Fruit fly (Drosophila melanogaster) whole organism, embryonic: ENCODE measurements around the gene Gnpat.
A peak's percentile ranks its signal among the peaks of the same experiment; 100 is the strongest.

Source experiments
- Atf6 ChIP-seq: fragments of 200-800 bp; sonication (Bioruptor generic); IDR thresholded peaks from 2 replicates; pipeline ENCODE4 v1.3.6; 2022; ENCODE audit warnings: missing biosample characterization, missing genetic modification characterization
- Blimp-1 ChIP-seq: fragments of 200-800 bp; sonication (Bioruptor generic); optimal IDR thresholded peaks from 3 replicates; lab custom pipeline; 2018; ENCODE audit warnings: missing biosample characterization, missing genetic modification characterization, mild to moderate bottlenecking, moderate library complexity, missing genetic modification reagents
- BtbVII ChIP-seq: fragments of 200-800 bp; sonication (Bioruptor generic); optimal IDR thresholded peaks from 3 replicates; lab custom pipeline; 2017; ENCODE audit warnings: missing biosample characterization, mild to moderate bottlenecking, missing genetic modification characterization
- CG10274 ChIP-seq: fragments of 200-800 bp; sonication (Bioruptor generic); optimal IDR thresholded peaks from 3 replicates; lab custom pipeline; 2017; ENCODE audit warnings: missing biosample characterization, mild to moderate bottlenecking, missing genetic modification characterization
- CG10431 ChIP-seq: fragments of 200-800 bp; sonication (Bioruptor generic); optimal IDR thresholded peaks from 3 replicates; lab custom pipeline; 2018; ENCODE audit warnings: missing biosample characterization, mild to moderate bottlenecking, missing genetic modification characterization
- CG10654 ChIP-seq: fragments of 200-800 bp; sonication (Bioruptor generic); optimal IDR thresholded peaks from 2 replicates; lab custom pipeline; 2016; ENCODE audit warnings: missing biosample characterization, missing genetic modification characterization
- CG10959 ChIP-seq: fragments of 200-800 bp; sonication (Bioruptor generic); IDR thresholded peaks from 2 replicates; pipeline ENCODE4 v1.3.6; 2022; ENCODE audit warnings: missing biosample characterization, missing genetic modification characterization
- CG11085 ChIP-seq: fragments of 200-800 bp; sonication (Bioruptor generic); IDR thresholded peaks from 2 replicates; pipeline ENCODE4 v1.3.6; 2022; ENCODE audit warnings: missing biosample characterization, missing genetic modification characterization
- CG12155 ChIP-seq: fragments of 200-800 bp; sonication (Bioruptor generic); optimal IDR thresholded peaks from 3 replicates; lab custom pipeline; 2016; ENCODE audit warnings: missing biosample characterization, missing genetic modification characterization
- CG12219 ChIP-seq: fragments of 200-800 bp; sonication (Bioruptor generic); optimal IDR thresholded peaks from 3 replicates; lab custom pipeline; 2018; ENCODE audit warnings: missing biosample characterization, mild to moderate bottlenecking, missing genetic modification characterization
- CG12236 ChIP-seq: fragments of 200-800 bp; sonication (Bioruptor generic); optimal IDR thresholded peaks from 2 replicates; lab custom pipeline; 2016; ENCODE audit warnings: missing biosample characterization, missing genetic modification characterization
- CG1233 ChIP-seq: fragments of 200-800 bp; sonication (Bioruptor generic); optimal IDR thresholded peaks from 4 replicates; lab custom pipeline; 2018; ENCODE audit warnings: missing biosample characterization, mild to moderate bottlenecking, missing genetic modification characterization
- CG13123 ChIP-seq: fragments of 200-800 bp; sonication (Bioruptor generic); optimal IDR thresholded peaks from 2 replicates; lab custom pipeline; 2016; ENCODE audit warnings: missing biosample characterization, missing genetic modification characterization
- CG13287 ChIP-seq: fragments of 200-800 bp; sonication (Bioruptor generic); IDR thresholded peaks from 2 replicates; pipeline ENCODE4 v1.3.6; 2022; ENCODE audit warnings: missing biosample characterization, missing genetic modification characterization; ENCODE audit not compliant: partially characterized antibody
- CG14860 ChIP-seq: fragments of 200-800 bp; sonication (Bioruptor generic); IDR thresholded peaks from 3 replicates; pipeline ENCODE4 v1.3.6; 2022; ENCODE audit warnings: missing biosample characterization, missing genetic modification characterization; ENCODE audit not compliant: partially characterized antibody
- CG16815 ChIP-seq: fragments of 200-800 bp; sonication (Bioruptor generic); optimal IDR thresholded peaks from 3 replicates; lab custom pipeline; 2017; ENCODE audit warnings: missing biosample characterization, mild to moderate bottlenecking, missing genetic modification characterization
- CG17186 ChIP-seq: fragments of 200-800 bp; sonication (Bioruptor generic); optimal IDR thresholded peaks from 3 replicates; lab custom pipeline; 2017; ENCODE audit warnings: missing biosample characterization, missing genetic modification reagents, missing genetic modification characterization
- CG17328 ChIP-seq: fragments of 200-800 bp; sonication (Bioruptor generic); IDR thresholded peaks from 2 replicates; pipeline ENCODE4 v1.3.6; 2022; ENCODE audit warnings: missing biosample characterization, missing genetic modification characterization
- CG2129 ChIP-seq: fragments of 200-800 bp; sonication (Bioruptor generic); IDR thresholded peaks from 2 replicates; pipeline ENCODE4 v1.3.6; 2022; ENCODE audit warnings: missing biosample characterization, missing genetic modification characterization; ENCODE audit not compliant: partially characterized antibody
- CG2889 ChIP-seq: fragments of 200-800 bp; sonication (Bioruptor generic); IDR thresholded peaks from 3 replicates; pipeline ENCODE4 v1.3.6; 2022; ENCODE audit warnings: missing biosample characterization, missing genetic modification characterization
- CG34376 ChIP-seq: fragments of 200-800 bp; sonication (Bioruptor generic); optimal IDR thresholded peaks from 2 replicates; lab custom pipeline; 2018; ENCODE audit warnings: missing biosample characterization, mild to moderate bottlenecking, missing genetic modification characterization
- CG3847 ChIP-seq: fragments of 200-800 bp; sonication (Bioruptor generic); IDR thresholded peaks from 2 replicates; pipeline ENCODE4 v1.3.6; 2022; ENCODE audit warnings: missing biosample characterization, missing genetic modification characterization
- CG43689 ChIP-seq: fragments of 200-800 bp; sonication (Bioruptor generic); IDR thresholded peaks from 2 replicates; pipeline ENCODE4 v1.3.6; 2022; ENCODE audit warnings: missing biosample characterization, missing genetic modification characterization
- CG7357 ChIP-seq: fragments of 200-800 bp; sonication (Bioruptor generic); IDR thresholded peaks from 3 replicates; pipeline ENCODE4 v1.3.6; 2022; ENCODE audit warnings: missing biosample characterization, missing genetic modification characterization
- CG7745 ChIP-seq: fragments of 200-800 bp; sonication (Bioruptor generic); optimal IDR thresholded peaks from 2 replicates; lab custom pipeline; 2018; ENCODE audit warnings: missing biosample characterization, mild to moderate bottlenecking, missing genetic modification characterization, moderate library complexity
- CG8478 ChIP-seq: fragments of >200 bp; optimal IDR thresholded peaks from 2 replicates; lab custom pipeline; 2018
- CG9609 ChIP-seq: fragments of 200-800 bp; sonication (Bioruptor generic); optimal IDR thresholded peaks from 3 replicates; lab custom pipeline; 2016; ENCODE audit warnings: missing biosample characterization, missing genetic modification characterization
- CG9876 ChIP-seq: fragments of 200-800 bp; sonication (Bioruptor generic); optimal IDR thresholded peaks from 2 replicates; lab custom pipeline; 2016; ENCODE audit warnings: missing biosample characterization, missing genetic modification characterization
- D ChIP-seq, 2 experiments: fragments of 200-800 bp in 1 of 2; fragments of >200 bp in 1 of 2; sonication (Bioruptor generic) in 1 of 2; optimal IDR thresholded peaks; 2 replicates in 1 of 2; 3 replicates in 1 of 2; lab custom pipeline; 2017; ENCODE audit warnings: mild to moderate bottlenecking in 1 of 2, missing biosample characterization in 1 of 2, missing genetic modification characterization in 1 of 2, missing genetic modification reagents in 1 of 2
- D19A ChIP-seq: fragments of 200-800 bp; optimal IDR thresholded peaks from 3 replicates; lab custom pipeline; 2019; ENCODE audit warnings: missing biosample characterization, mild to moderate bottlenecking, missing genetic modification characterization, moderate library complexity
- Doc2 ChIP-seq: fragments of 200-800 bp; sonication (Bioruptor generic); IDR thresholded peaks from 2 replicates; pipeline ENCODE4 v1.3.6; 2022; ENCODE audit warnings: missing biosample characterization, missing genetic modification characterization
- E2f2 ChIP-seq: fragments of 200-800 bp; sonication (Bioruptor generic); IDR thresholded peaks from 2 replicates; pipeline ENCODE4 v1.3.6; 2022; ENCODE audit warnings: missing biosample characterization, missing genetic modification characterization
- Eip74EF ChIP-seq, 2 experiments: fragments of 200-800 bp in 1 of 2; fragments of >200 bp in 1 of 2; sonication (Bioruptor generic) in 1 of 2; optimal IDR thresholded peaks; 2 replicates each; lab custom pipeline; 2017 to 2019; ENCODE audit warnings: missing biosample characterization in 2 of 2, missing genetic modification characterization in 2 of 2, mild to moderate bottlenecking in 1 of 2, moderate library complexity in 1 of 2
- Ets65A ChIP-seq: fragments of 200-800 bp; sonication (Bioruptor generic); peaks from one replicate; lab custom pipeline; 2016; ENCODE audit warnings: missing biosample characterization, missing genetic modification characterization
- Ets97D ChIP-seq: fragments of 200-800 bp; sonication (Bioruptor generic); optimal IDR thresholded peaks from 3 replicates; lab custom pipeline; 2016; ENCODE audit warnings: missing biosample characterization, missing genetic modification characterization
- HHEX ChIP-seq: fragments of 200-800 bp; sonication (Bioruptor generic); optimal IDR thresholded peaks from 3 replicates; lab custom pipeline; 2017; ENCODE audit warnings: missing biosample characterization, mild to moderate bottlenecking, missing genetic modification characterization, missing genetic modification reagents
- Mes4 ChIP-seq: fragments of 200-800 bp; sonication (Bioruptor generic); optimal IDR thresholded peaks from 2 replicates; lab custom pipeline; 2016; ENCODE audit warnings: missing biosample characterization, missing genetic modification characterization
- NK7.1 ChIP-seq: fragments of 200-800 bp; sonication (Bioruptor generic); optimal IDR thresholded peaks from 3 replicates; lab custom pipeline; 2016; ENCODE audit warnings: missing biosample characterization, missing genetic modification characterization
- Nf-YB ChIP-seq: fragments of 200-800 bp; sonication (Bioruptor generic); optimal IDR thresholded peaks from 3 replicates; lab custom pipeline; 2019; ENCODE audit warnings: missing biosample characterization, mild to moderate bottlenecking, missing genetic modification characterization, moderate library complexity
- Optix ChIP-seq: fragments of 200-800 bp; sonication (Bioruptor generic); IDR thresholded peaks from 3 replicates; pipeline ENCODE4 v1.3.6; 2022; ENCODE audit warnings: missing biosample characterization, missing genetic modification characterization
- Sry-β ChIP-seq: fragments of 200-800 bp; sonication (Bioruptor generic); optimal IDR thresholded peaks from 2 replicates; lab custom pipeline; 2018; ENCODE audit warnings: missing biosample characterization, mild to moderate bottlenecking, missing genetic modification characterization, moderate library complexity
- Ssrp ChIP-seq: fragments of 200-800 bp; sonication (Bioruptor generic); optimal IDR thresholded peaks from 2 replicates; lab custom pipeline; 2018; ENCODE audit warnings: missing biosample characterization, mild to moderate bottlenecking, missing genetic modification characterization, moderate library complexity
- eve ChIP-seq, 2 experiments: fragments of >200 bp; optimal IDR thresholded peaks; 2 replicates each; lab custom pipeline; 2017; ENCODE audit warnings: missing biosample characterization in 2 of 2, missing genetic modification characterization in 2 of 2
- fd96Cb ChIP-seq: fragments of 200-800 bp; sonication (Bioruptor generic); optimal IDR thresholded peaks from 2 replicates; lab custom pipeline; 2018; ENCODE audit warnings: missing biosample characterization, mild to moderate bottlenecking, missing genetic modification characterization, moderate library complexity
- hth ChIP-seq: fragments of >200 bp; optimal IDR thresholded peaks from 2 replicates; lab custom pipeline; 2017; ENCODE audit warnings: inconsistent platforms
- maf-S ChIP-seq: fragments of 200-800 bp; sonication (Bioruptor generic); optimal IDR thresholded peaks from 2 replicates; lab custom pipeline; 2016; ENCODE audit warnings: missing biosample characterization, missing genetic modification characterization
- nmo ChIP-seq: fragments of 200-800 bp; sonication (Bioruptor generic); optimal IDR thresholded peaks from 2 replicates; lab custom pipeline; 2018; ENCODE audit warnings: missing biosample characterization, mild to moderate bottlenecking, missing genetic modification characterization, moderate library complexity
- prd ChIP-seq, 3 experiments: fragments of >200 bp in 2 of 3; fragments of 200-800 bp in 1 of 3; sonication (Bioruptor generic) in 1 of 3; optimal IDR thresholded peaks in 2 of 3; IDR thresholded peaks in 1 of 3; 2 replicates in 2 of 3; 3 replicates in 1 of 3; pipeline versions ENCODE4 v1.3.6 to Lab custom; 2017 to 2022; ENCODE audit warnings: missing biosample characterization in 1 of 3, missing genetic modification characterization in 1 of 3
- seq ChIP-seq: fragments of 200-800 bp; sonication (Bioruptor generic); IDR thresholded peaks from 2 replicates; pipeline ENCODE4 v1.3.6; 2022; ENCODE audit warnings: missing biosample characterization, missing genetic modification characterization
- slbo ChIP-seq: fragments of 200-800 bp; sonication (Bioruptor generic); IDR thresholded peaks from 2 replicates; pipeline ENCODE4 v1.3.6; 2022; ENCODE audit warnings: missing biosample characterization, missing genetic modification characterization

The Gnpat gene

dm6 chr3R:25453150-25453680, 37.5 kb downstream of the Gnpat start (continued):
- TF ChIP-seq CG14860 (GFP tag; lab: Robert Waterston, UW) (no peak), CG12155 (no peak), CG17328 (GFP tag; lab: Robert Waterston, UW) (no peak), slbo (GFP tag; lab: Robert Waterston, UW) (no peak), CG9876 (GFP tag; lab: Kevin White, UChicago) (no peak), Ssrp (tag; lab: Kevin White, UChicago) (no peak), CG9609 (GFP tag; lab: Kevin White, UChicago) (no peak), CG17186 (GFP tag; lab: Kevin White, UChicago) (no peak), eve (GFP tag; optimal IDR thresholded peaks at IDR 0.05; lab: Kevin White, UChicago) (no peak), HHEX (GFP tag; lab: Kevin White, UChicago) (peak; percentile 56), fd96Cb (tag; lab: Kevin White, UChicago) (no peak), CG12236 (GFP tag; lab: Kevin White, UChicago) (peak; percentile 47), D19A (tag; lab: Kevin White, UChicago) (peak; percentile 47), CG10959 (no peak), CG2889 (GFP tag; lab: Robert Waterston, UW) (no peak), Doc2 (GFP tag; lab: Robert Waterston, UW) (no peak), Eip74EF (GFP tag; optimal IDR thresholded peaks at IDR 0.05; lab: Kevin White, UChicago) (peak in 1 of 2 experiments; percentile 71), CG7357 (GFP tag; lab: Robert Waterston, UW) (no peak), seq (GFP tag; lab: Robert Waterston, UW) (no peak; the same call in 1 of the 2 replicates), Mes4 (GFP tag; lab: Kevin White, UChicago) (peak; percentile 47), CG10431 (GFP tag; lab: Kevin White, UChicago) (peak; percentile 28), CG2129 (GFP tag; lab: Robert Waterston, UW) (no peak), hth (lab: Kevin White, UChicago) (no peak), E2f2 (GFP tag; lab: Robert Waterston, UW) (peak; percentile 38; the same call in 1 of the 2 replicates), CG34376 (GFP tag; lab: Kevin White, UChicago) (peak; percentile 18), Optix (GFP tag; lab: Robert Waterston, UW) (no peak), Ets65A (peak; percentile 16), CG16815 (GFP tag; lab: Kevin White, UChicago) (no peak), Atf6 (GFP tag; lab: Robert Waterston, UW) (peak; percentile 28; the same call in 1 of the 2 replicates), CG7745 (tag; lab: Kevin White, UChicago) (peak; percentile 70), CG43689 (GFP tag; lab: Robert Waterston, UW) (no peak), Blimp-1 (peak; percentile 32), Sry-β (no peak), D (optimal IDR thresholded peaks at IDR 0.05; lab: Kevin White, UChicago) (no peak), D (GFP tag; optimal IDR thresholded peaks at IDR 0.05; lab: Kevin White, UChicago) (peak; percentile 52), CG8478 (lab: Kevin White, UChicago) (no peak), CG10274 (GFP tag; lab: Kevin White, UChicago) (no peak), NK7.1 (no peak), CG11085 (peak; percentile 13; the same call in 1 of the 2 replicates), prd (optimal IDR thresholded peaks at IDR 0.05; lab: Kevin White, UChicago) (no peak), prd (GFP tag; IDR thresholded peaks at IDR 0.05; lab: Robert Waterston, UW) (no peak), CG13123 (GFP tag; lab: Kevin White, UChicago) (peak; percentile 19), maf-S (GFP tag; lab: Kevin White, UChicago) (peak; percentile 21), CG3847 (GFP tag; lab: Robert Waterston, UW) (no peak), Ets97D (GFP tag; lab: Kevin White, UChicago) (no peak), BtbVII (peak; percentile 78), CG13287 (GFP tag; lab: Robert Waterston, UW) (no peak), Nf-YB (peak; percentile 47), CG1233 (peak; percentile 28), nmo (GFP tag; lab: Kevin White, UChicago) (no peak), CG10654 (no peak), CG12219 (GFP tag; lab: Kevin White, UChicago) (peak; percentile 46)
